Fruit fly (Drosophila melanogaster) whole organism, embryonic: ENCODE measurements around the gene TFAM.

ENCODE experiments used
- Abd-B ChIP-seq: fragments of 200-800 bp; sonication (Bioruptor generic); optimal IDR thresholded peaks from 2 replicates; lab custom pipeline; 2018; ENCODE audit warnings: missing biosample characterization, mild to moderate bottlenecking, missing genetic modification characterization, moderate library complexity
- Ada2b ChIP-seq: fragments of 200-800 bp; sonication (Bioruptor generic); IDR thresholded peaks from 2 replicates; pipeline ENCODE4 v1.3.6; 2022; ENCODE audit warnings: missing biosample characterization, missing genetic modification characterization
- CG10274 ChIP-seq: fragments of 200-800 bp; sonication (Bioruptor generic); optimal IDR thresholded peaks from 3 replicates; lab custom pipeline; 2017; ENCODE audit warnings: missing biosample characterization, mild to moderate bottlenecking, missing genetic modification characterization
- Dfd ChIP-seq, 2 experiments: fragments of >200 bp; optimal IDR thresholded peaks; 2 replicates each; lab custom pipeline; 2017; ENCODE audit warnings: missing biosample characterization in 2 of 2, missing genetic modification characterization in 2 of 2
- Max ChIP-seq: fragments of 200-800 bp; sonication (Bioruptor generic); optimal IDR thresholded peaks from 2 replicates; lab custom pipeline; 2016; ENCODE audit warnings: missing biosample characterization, mild to moderate bottlenecking, missing genetic modification characterization
- chif ChIP-seq, 2 experiments: fragments of 200-800 bp; sonication (Bioruptor generic); optimal IDR thresholded peaks; 3 replicates each; lab custom pipeline; 2016; ENCODE audit warnings: missing biosample characterization in 2 of 2, missing genetic modification characterization in 2 of 2
- h ChIP-seq: fragments of >200 bp; optimal IDR thresholded peaks from 2 replicates; lab custom pipeline; 2017
- her ChIP-seq: fragments of 200-800 bp; sonication (Bioruptor generic); optimal IDR thresholded peaks from 2 replicates; lab custom pipeline; 2016; ENCODE audit warnings: missing biosample characterization, missing genetic modification characterization
- lab ChIP-seq: fragments of 200-800 bp; sonication (Bioruptor generic); optimal IDR thresholded peaks from 3 replicates; lab custom pipeline; 2017; ENCODE audit warnings: missing biosample characterization, missing genetic modification characterization, mild to moderate bottlenecking, moderate library complexity, missing genetic modification reagents

DNA sequence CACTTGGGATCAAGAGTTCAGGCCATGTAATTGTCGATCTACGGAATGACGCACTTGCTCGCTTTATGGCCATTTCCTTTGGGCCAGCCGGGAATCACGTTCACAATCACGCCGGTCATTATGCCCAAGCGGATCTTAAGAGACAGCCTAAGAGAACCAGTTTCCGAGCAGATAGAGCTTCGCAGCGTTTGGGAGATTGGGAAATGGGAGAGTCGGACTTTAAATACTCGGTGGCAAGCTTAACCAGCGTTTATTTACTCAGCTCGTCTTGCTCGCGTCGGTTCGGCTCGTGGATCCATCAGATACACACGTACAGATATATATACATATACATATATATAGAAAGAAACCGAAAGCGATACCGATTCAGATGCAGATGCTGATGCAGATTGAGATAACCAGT, 11.3 kb downstream of the TFAM start:
- TF ChIP-seq Ada2b (GFP tag; lab: Robert Waterston, UW) (no peak), h (no peak), Abd-B (GFP tag; lab: Kevin White, UChicago) (no peak), chif (GFP tag; optimal IDR thresholded peaks at IDR 0.05; lab: Kevin White, UChicago) (no peak), lab (GFP tag; lab: Kevin White, UChicago) (no peak), Max (GFP tag; lab: Kevin White, UChicago) (no peak), Dfd (GFP tag; optimal IDR thresholded peaks at IDR 0.05; lab: Kevin White, UChicago) (no peak), her (no peak), CG10274 (GFP tag; lab: Kevin White, UChicago) (no peak)
